Worm (Caenorhabditis elegans) whole organism, L4 larva: ENCODE data around the gene chil-13.

Experiments
- daf-8 ChIP-seq: fragments of 200-800 bp; sonication (Bioruptor generic); IDR thresholded peaks from 2 replicates; pipeline ENCODE4 v1.3.6; 2022; ENCODE audit warnings: missing genetic modification characterization, missing compliant biosample characterization
- lin-13 ChIP-seq: fragments of 150-350 bp; optimal IDR thresholded peaks from 2 replicates; lab custom pipeline; 2014; ENCODE audit warnings: missing biosample characterization, missing genetic modification reagents, missing genetic modification characterization
- zfp-2 ChIP-seq: sonication (generic microtip); optimal IDR thresholded peaks from 2 replicates; lab custom pipeline; 2016; ENCODE audit warnings: mild to moderate bottlenecking, missing genetic modification characterization, missing compliant biosample characterization

ce11 chrII:9440060-9440459 is 1.9 kb upstream of the chil-13 start, which contains the start of gene chil-17:
- TF ChIP-seq daf-8 (GFP tag; lab: Robert Waterston, UW), result no peak
- TF ChIP-seq zfp-2 (tag; lab: Kevin White, UChicago), result no peak
- no peak for TF ChIP-seq lin-13 (GFP tag; lab: Kevin White, UChicago)
